Worm (Caenorhabditis elegans) whole organism, early embryonic: ENCODE data around the gene W08G11.3.

Experiments
- B0310.2 ChIP-seq: sonication (generic microtip); optimal IDR thresholded peaks from 2 replicates; lab custom pipeline; 2016; ENCODE audit warnings: mild to moderate bottlenecking, missing genetic modification characterization, missing compliant biosample characterization
- F13C5.2 ChIP-seq: sonication (generic microtip); optimal IDR thresholded peaks from 2 replicates; lab custom pipeline; 2017; ENCODE audit warnings: mild to moderate bottlenecking, missing genetic modification characterization, inconsistent platforms, missing compliant biosample characterization
- aly-1 ChIP-seq: sonication (generic microtip); optimal IDR thresholded peaks from 2 replicates; lab custom pipeline; 2016; ENCODE audit warnings: missing genetic modification characterization, missing compliant biosample characterization
- ama-1 ChIP-seq: fragments of 150-350 bp; optimal IDR thresholded peaks from 2 replicates; lab custom pipeline; 2014
- ceh-13 ChIP-seq: fragments of 200-800 bp; sonication (Bioruptor generic); optimal IDR thresholded peaks from 2 replicates; lab custom pipeline; 2018; ENCODE audit warnings: mild to moderate bottlenecking, missing genetic modification characterization, missing compliant biosample characterization
- ceh-36 ChIP-seq: sonication (generic microtip); optimal IDR thresholded peaks from 2 replicates; lab custom pipeline; 2016; ENCODE audit warnings: missing genetic modification characterization, inconsistent platforms, missing compliant biosample characterization
- ets-7 ChIP-seq: sonication (generic microtip); optimal IDR thresholded peaks from 2 replicates; lab custom pipeline; 2016; ENCODE audit warnings: missing genotype, missing genetic modification characterization, missing compliant biosample characterization
- flt-1 ChIP-seq: fragments of 200-800 bp; sonication (Bioruptor generic); IDR thresholded peaks from 2 replicates; pipeline ENCODE4 v1.3.6; 2022; ENCODE audit warnings: missing genetic modification characterization, missing compliant biosample characterization
- hnd-1 ChIP-seq: sonication (generic microtip); optimal IDR thresholded peaks from 2 replicates; lab custom pipeline; 2016; ENCODE audit warnings: missing genetic modification characterization, missing compliant biosample characterization
- pes-1 ChIP-seq: fragments of 200-800 bp; sonication (Bioruptor generic); IDR thresholded peaks from 2 replicates; pipeline ENCODE4 v1.3.6; 2022; ENCODE audit warnings: missing genetic modification reagents, missing genetic modification characterization, missing compliant biosample characterization
- scrt-1 ChIP-seq: fragments of 200-800 bp; sonication (Bioruptor generic); IDR thresholded peaks from 2 replicates; pipeline ENCODE4 v1.3.6; 2022; ENCODE audit warnings: missing genetic modification characterization, missing compliant biosample characterization
- sea-1 ChIP-seq: fragments of 200-800 bp; sonication (Bioruptor generic); conservative IDR thresholded peaks from 2 replicates; pipeline ENCODE4 v1.3.6; 2022; ENCODE audit warnings: missing genetic modification characterization, missing compliant biosample characterization
- tbx-11 ChIP-seq: fragments of 200-800 bp; sonication (Bioruptor generic); IDR thresholded peaks from 2 replicates; pipeline ENCODE4 v1.3.6; 2022; ENCODE audit warnings: missing genetic modification characterization, missing compliant biosample characterization
- tra-4 ChIP-seq: sonication (generic microtip); optimal IDR thresholded peaks from 2 replicates; lab custom pipeline; 2017; ENCODE audit warnings: missing genetic modification characterization, missing compliant biosample characterization

- TF ChIP-seq hnd-1 (tag; lab: Kevin White, UChicago) = no peak
- no peak for TF ChIP-seq ceh-13 (GFP tag; lab: Kevin White, UChicago)
- no peak for TF ChIP-seq tra-4
- no peak for TF ChIP-seq ama-1 (lab: Kevin White, UChicago)
- no peak for TF ChIP-seq ets-7
- TF ChIP-seq scrt-1 = no peak
- no peak for TF ChIP-seq B0310.2 (tag; lab: Kevin White, UChicago)
- no peak for TF ChIP-seq F13C5.2 (tag; lab: Kevin White, UChicago)
- TF ChIP-seq sea-1 (GFP tag; lab: Robert Waterston, UW) = no peak
- TF ChIP-seq ceh-36 (tag; lab: Kevin White, UChicago) = no peak
- TF ChIP-seq flt-1 (GFP tag; lab: Robert Waterston, UW) = no peak
- no peak for TF ChIP-seq tbx-11 (GFP tag; lab: Robert Waterston, UW)
- no peak for TF ChIP-seq pes-1 (GFP tag; lab: Robert Waterston, UW)
- TF ChIP-seq aly-1 = no peak
Measured at ce11 chrV:16377188-16377587, 9.7 kb downstream of the W08G11.3 start.
